Fruit fly (Drosophila melanogaster) whole organism, embryonic: ENCODE results near the gene Ada1-1.

Experiments used
- Asciz ChIP-seq: fragments of 200-800 bp; sonication (Bioruptor generic); optimal IDR thresholded peaks from 2 replicates; lab custom pipeline; 2017; ENCODE audit warnings: missing biosample characterization, mild to moderate bottlenecking, missing genetic modification characterization, missing genetic modification reagents
- CG10274 ChIP-seq: fragments of 200-800 bp; sonication (Bioruptor generic); optimal IDR thresholded peaks from 3 replicates; lab custom pipeline; 2017; ENCODE audit warnings: missing biosample characterization, mild to moderate bottlenecking, missing genetic modification characterization
- CG10366 ChIP-seq: fragments of 200-800 bp; sonication (Bioruptor generic); IDR thresholded peaks from 2 replicates; pipeline ENCODE4 v1.3.6; 2022; ENCODE audit warnings: missing biosample characterization, missing genetic modification characterization
- CG11398 ChIP-seq: fragments of 200-800 bp; sonication (Bioruptor generic); optimal IDR thresholded peaks from 2 replicates; lab custom pipeline; 2016; ENCODE audit warnings: missing biosample characterization, missing genetic modification characterization
- CG1233 ChIP-seq: fragments of 200-800 bp; sonication (Bioruptor generic); optimal IDR thresholded peaks from 4 replicates; lab custom pipeline; 2018; ENCODE audit warnings: missing biosample characterization, mild to moderate bottlenecking, missing genetic modification characterization
- CG12391 ChIP-seq: fragments of 200-800 bp; sonication (Bioruptor generic); optimal IDR thresholded peaks from 3 replicates; lab custom pipeline; 2018; ENCODE audit warnings: missing biosample characterization, mild to moderate bottlenecking, missing genetic modification characterization, moderate library complexity
- CG13894 ChIP-seq: fragments of 200-800 bp; sonication (Bioruptor generic); optimal IDR thresholded peaks from 3 replicates; lab custom pipeline; 2018; ENCODE audit warnings: missing biosample characterization, mild to moderate bottlenecking, missing genetic modification characterization, moderate library complexity
- CG14667 ChIP-seq: fragments of 200-800 bp; sonication (Bioruptor generic); IDR thresholded peaks from 2 replicates; pipeline ENCODE4 v1.3.6; 2022; ENCODE audit warnings: missing biosample characterization, missing genetic modification characterization
- CG14965 ChIP-seq: fragments of 200-800 bp; sonication (Bioruptor generic); optimal IDR thresholded peaks from 2 replicates; lab custom pipeline; 2016; ENCODE audit warnings: missing biosample characterization, missing genetic modification characterization, borderline replicate concordance
- CG16863 ChIP-seq: fragments of 200-800 bp; sonication (Bioruptor generic); optimal IDR thresholded peaks from 3 replicates; lab custom pipeline; 2016; ENCODE audit warnings: missing biosample characterization, missing genetic modification characterization
- CG17359 ChIP-seq: fragments of 200-800 bp; sonication (Bioruptor generic); optimal IDR thresholded peaks from 3 replicates; lab custom pipeline; 2018; ENCODE audit warnings: missing biosample characterization, mild to moderate bottlenecking, missing genetic modification characterization, moderate library complexity
- CG17361 ChIP-seq: fragments of 200-800 bp; sonication (Bioruptor generic); IDR thresholded peaks from 3 replicates; pipeline ENCODE4 v1.3.6; 2022; ENCODE audit warnings: missing biosample characterization, missing genetic modification characterization
- CG17568 ChIP-seq: fragments of 200-800 bp; sonication (Bioruptor generic); optimal IDR thresholded peaks from 2 replicates; lab custom pipeline; 2018; ENCODE audit warnings: missing biosample characterization, mild to moderate bottlenecking, missing genetic modification characterization, moderate library complexity
- CG18599 ChIP-seq: fragments of 200-800 bp; sonication (Bioruptor generic); optimal IDR thresholded peaks from 3 replicates; lab custom pipeline; 2017; ENCODE audit warnings: missing biosample characterization, missing genetic modification characterization, mild to moderate bottlenecking, moderate library complexity, missing genetic modification reagents
- CG18619 ChIP-seq: fragments of 200-800 bp; sonication (Bioruptor generic); optimal IDR thresholded peaks from 3 replicates; lab custom pipeline; 2017; ENCODE audit warnings: missing biosample characterization, mild to moderate bottlenecking, missing genetic modification characterization
- CG2129 ChIP-seq: fragments of 200-800 bp; sonication (Bioruptor generic); IDR thresholded peaks from 2 replicates; pipeline ENCODE4 v1.3.6; 2022; ENCODE audit warnings: missing biosample characterization, missing genetic modification characterization; ENCODE audit not compliant: partially characterized antibody
- CG30020 ChIP-seq: fragments of 200-800 bp; optimal IDR thresholded peaks from 2 replicates; lab custom pipeline; 2019; ENCODE audit warnings: missing biosample characterization, mild to moderate bottlenecking, missing genetic modification characterization, moderate library complexity
- CG32772 ChIP-seq: fragments of 200-800 bp; sonication (Bioruptor generic); IDR thresholded peaks from 2 replicates; pipeline ENCODE4 v1.3.6; 2022; ENCODE audit warnings: missing biosample characterization, missing genetic modification characterization
- CG34422 ChIP-seq: fragments of 200-800 bp; sonication (Bioruptor generic); IDR thresholded peaks from 3 replicates; pipeline ENCODE4 v1.3.6; 2022; ENCODE audit warnings: missing biosample characterization, missing genetic modification characterization
- CG3726 ChIP-seq: fragments of 200-800 bp; sonication (Bioruptor generic); IDR thresholded peaks from 3 replicates; pipeline ENCODE4, ENCODE4 v1.3.6; 2022; ENCODE audit warnings: missing biosample characterization, missing genetic modification characterization
- CG4360 ChIP-seq: fragments of 200-800 bp; sonication (Bioruptor generic); IDR thresholded peaks from 2 replicates; pipeline ENCODE4 v1.3.6; 2022; ENCODE audit warnings: missing biosample characterization, missing genetic modification characterization
- CG43689 ChIP-seq: fragments of 200-800 bp; sonication (Bioruptor generic); IDR thresholded peaks from 2 replicates; pipeline ENCODE4 v1.3.6; 2022; ENCODE audit warnings: missing biosample characterization, missing genetic modification characterization
- CG5180 ChIP-seq: fragments of 200-800 bp; sonication (Bioruptor generic); optimal IDR thresholded peaks from 3 replicates; lab custom pipeline; 2017; ENCODE audit warnings: missing biosample characterization, missing genetic modification characterization, mild to moderate bottlenecking, moderate library complexity, missing genetic modification reagents
- Eip74EF ChIP-seq, 2 experiments: fragments of 200-800 bp in 1 of 2; fragments of >200 bp in 1 of 2; sonication (Bioruptor generic) in 1 of 2; optimal IDR thresholded peaks; 2 replicates each; lab custom pipeline; 2017 to 2019; ENCODE audit warnings: missing biosample characterization in 2 of 2, missing genetic modification characterization in 2 of 2, mild to moderate bottlenecking in 1 of 2, moderate library complexity in 1 of 2
- HmgD ChIP-seq: fragments of 200-800 bp; sonication (Bioruptor generic); optimal IDR thresholded peaks from 3 replicates; lab custom pipeline; 2016; ENCODE audit warnings: missing biosample characterization, missing genetic modification characterization
- Hr3 ChIP-seq: fragments of 200-800 bp; sonication (Bioruptor generic); optimal IDR thresholded peaks from 3 replicates; lab custom pipeline; 2016; ENCODE audit warnings: missing biosample characterization, missing genetic modification characterization
- Hr78 ChIP-seq, 2 experiments: fragments of 200-800 bp in 1 of 2; fragments of >200 bp in 1 of 2; sonication (Bioruptor generic) in 1 of 2; optimal IDR thresholded peaks; 2 replicates each; lab custom pipeline; 2017 to 2019; ENCODE audit warnings: missing biosample characterization in 2 of 2, missing genetic modification characterization in 2 of 2, mild to moderate bottlenecking in 1 of 2, moderate library complexity in 1 of 2
- MTF-1 ChIP-seq: fragments of 200-800 bp; sonication (Bioruptor generic); optimal IDR thresholded peaks from 2 replicates; lab custom pipeline; 2018; ENCODE audit warnings: missing biosample characterization, mild to moderate bottlenecking, missing genetic modification characterization, borderline replicate concordance
- Nf-YA ChIP-seq: fragments of 200-800 bp; sonication (Bioruptor generic); IDR thresholded peaks from 2 replicates; pipeline ENCODE4 v1.3.6; 2022; ENCODE audit warnings: missing biosample characterization, missing genetic modification characterization
- Oli ChIP-seq: fragments of 200-800 bp; sonication (Bioruptor generic); optimal IDR thresholded peaks from 2 replicates; lab custom pipeline; 2018; ENCODE audit warnings: missing biosample characterization, mild to moderate bottlenecking, missing genetic modification characterization, moderate library complexity
- Pdp1 ChIP-seq, 2 experiments: fragments of 200-800 bp; sonication (Bioruptor generic); optimal IDR thresholded peaks; 3 replicates each; lab custom pipeline; 2016; ENCODE audit warnings: missing biosample characterization in 2 of 2, missing genetic modification characterization in 2 of 2, mild to moderate bottlenecking in 1 of 2, moderate library complexity in 1 of 2
- Sox100B ChIP-seq: fragments of 200-800 bp; sonication (Bioruptor generic); optimal IDR thresholded peaks from 3 replicates; lab custom pipeline; 2018; ENCODE audit warnings: missing biosample characterization, mild to moderate bottlenecking, missing genetic modification characterization
- Spps ChIP-seq: fragments of 200-800 bp; sonication (Bioruptor generic); optimal IDR thresholded peaks from 2 replicates; lab custom pipeline; 2018; ENCODE audit warnings: missing biosample characterization, mild to moderate bottlenecking, missing genetic modification characterization
- chif ChIP-seq, 2 experiments: fragments of 200-800 bp; sonication (Bioruptor generic); optimal IDR thresholded peaks; 3 replicates each; lab custom pipeline; 2016; ENCODE audit warnings: missing biosample characterization in 2 of 2, missing genetic modification characterization in 2 of 2
- crc ChIP-seq: fragments of 200-800 bp; sonication (Bioruptor generic); optimal IDR thresholded peaks from 2 replicates; lab custom pipeline; 2016; ENCODE audit warnings: missing biosample characterization, missing genetic modification characterization
- esg ChIP-seq: fragments of 200-800 bp; sonication (Bioruptor generic); conservative IDR thresholded peaks from 2 replicates; pipeline ENCODE4 v1.3.6; 2022; ENCODE audit warnings: missing biosample characterization, missing genetic modification characterization
- eve ChIP-seq, 2 experiments: fragments of >200 bp; optimal IDR thresholded peaks; 2 replicates each; lab custom pipeline; 2017; ENCODE audit warnings: missing biosample characterization in 2 of 2, missing genetic modification characterization in 2 of 2
- gcm ChIP-seq: fragments of 200-800 bp; sonication (Bioruptor generic); optimal IDR thresholded peaks from 2 replicates; lab custom pipeline; 2019; ENCODE audit warnings: missing biosample characterization, mild to moderate bottlenecking, missing genetic modification characterization, moderate library complexity
- gfzf ChIP-seq: fragments of 200-800 bp; sonication (Bioruptor generic); optimal IDR thresholded peaks from 2 replicates; lab custom pipeline; 2016; ENCODE audit warnings: missing biosample characterization, mild to moderate bottlenecking, missing genetic modification characterization, moderate library complexity
- hth ChIP-seq: fragments of >200 bp; optimal IDR thresholded peaks from 2 replicates; lab custom pipeline; 2017; ENCODE audit warnings: inconsistent platforms
- insv ChIP-seq, 2 experiments: fragments of 200-800 bp; sonication (Bioruptor generic); optimal IDR thresholded peaks; 3 replicates each; lab custom pipeline; 2016 to 2018; ENCODE audit warnings: missing biosample characterization in 2 of 2, missing genetic modification characterization in 2 of 2
- pzg ChIP-seq: fragments of 200-800 bp; sonication (Bioruptor generic); optimal IDR thresholded peaks from 3 replicates; lab custom pipeline; 2018; ENCODE audit warnings: missing biosample characterization, mild to moderate bottlenecking, missing genetic modification characterization, moderate library complexity
- sens-2 ChIP-seq: fragments of 200-800 bp; sonication (Bioruptor generic); IDR thresholded peaks from 2 replicates; pipeline ENCODE4 v1.3.6; 2022; ENCODE audit warnings: missing biosample characterization, missing genetic modification characterization
- trem ChIP-seq: fragments of 200-800 bp; optimal IDR thresholded peaks from 3 replicates; lab custom pipeline; 2019; ENCODE audit warnings: missing biosample characterization, mild to moderate bottlenecking, missing genetic modification characterization, moderate library complexity
- twi ChIP-seq: fragments of 200-800 bp; optimal IDR thresholded peaks from 2 replicates; lab custom pipeline; 2019; ENCODE audit warnings: missing biosample characterization, mild to moderate bottlenecking, missing genetic modification characterization, moderate library complexity
- vfl ChIP-seq: fragments of 200-800 bp; sonication (Bioruptor generic); optimal IDR thresholded peaks from 2 replicates; lab custom pipeline; 2016; ENCODE audit warnings: missing biosample characterization, missing genetic modification characterization
- wdn ChIP-seq: fragments of 200-800 bp; sonication (Bioruptor generic); IDR thresholded peaks from 2 replicates; pipeline ENCODE4 v1.3.6; 2022; ENCODE audit warnings: missing biosample characterization, missing genetic modification characterization
- yki ChIP-seq: fragments of >200 bp; optimal IDR thresholded peaks from 3 replicates; lab custom pipeline; 2018
- z ChIP-seq: fragments of 200-800 bp; sonication (Bioruptor generic); IDR thresholded peaks from 3 replicates; pipeline ENCODE4 v1.3.6; 2022; ENCODE audit warnings: missing biosample characterization, missing genetic modification characterization

Ada1-1 gene

DNA sequence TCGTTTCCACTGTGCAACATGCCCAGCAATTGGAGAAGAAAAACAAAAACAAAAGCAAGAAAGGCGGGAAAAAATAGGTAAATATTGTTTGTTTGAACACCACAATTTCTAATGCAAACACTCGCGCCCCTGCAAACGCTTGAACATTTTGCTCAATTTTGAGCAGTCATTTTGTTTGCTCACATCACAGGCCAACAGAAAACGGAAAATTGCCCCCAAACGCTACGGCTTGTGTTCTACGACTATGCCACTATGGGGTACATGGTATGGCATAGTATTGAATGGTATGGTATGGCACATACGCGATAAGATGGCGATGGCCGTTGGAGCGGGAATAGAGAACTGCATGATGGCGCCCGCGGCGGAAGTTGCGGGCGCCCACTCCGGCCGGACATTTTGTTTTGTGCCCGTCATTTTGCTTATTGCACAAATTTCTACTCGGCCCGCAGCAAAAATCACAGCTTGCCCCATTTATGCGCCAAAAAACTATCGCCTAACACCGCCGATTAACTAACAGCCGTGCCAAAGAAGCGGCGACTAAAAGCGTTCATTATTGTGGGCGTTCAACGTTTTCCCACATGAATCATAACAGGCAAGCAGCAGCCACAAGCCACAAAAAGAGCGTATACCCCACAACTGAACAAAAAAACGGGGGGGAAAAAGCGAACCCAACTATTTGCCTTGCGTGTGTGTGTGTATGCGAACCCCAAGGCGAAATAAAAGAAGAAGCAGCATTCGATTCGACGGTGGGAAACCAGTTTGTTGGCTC, 7.8 kb downstream of the Ada1-1 start (continued):
- TF ChIP-seq CG11398 (GFP tag; lab: Kevin White, UChicago) (peak; percentile 86), HmgD (no peak), CG4360 (no peak), insv (GFP tag; optimal IDR thresholded peaks at IDR 0.05; lab: Kevin White, UChicago) (no peak), CG14965 (GFP tag; lab: Kevin White, UChicago) (peak; percentile 9), Eip74EF (GFP tag; optimal IDR thresholded peaks at IDR 0.05; lab: Kevin White, UChicago) (peak in 1 of 2 experiments; percentile 38), CG17568 (GFP tag; lab: Kevin White, UChicago) (peak; percentile 94), CG16863 (GFP tag; lab: Kevin White, UChicago) (peak; percentile 63), CG18619 (GFP tag; lab: Kevin White, UChicago) (peak; percentile 79), CG17361 (no peak), crc (GFP tag; lab: Kevin White, UChicago) (no peak), vfl (GFP tag; lab: Kevin White, UChicago) (no peak), chif (GFP tag; optimal IDR thresholded peaks at IDR 0.05; lab: Kevin White, UChicago) (peak; percentile 27 to 42), hth (no peak), Hr78 (GFP tag; optimal IDR thresholded peaks at IDR 0.05; lab: Kevin White, UChicago) (no peak), CG12391 (peak; percentile 65), CG32772 (GFP tag; lab: Robert Waterston, UW) (no peak), sens-2 (GFP tag; lab: Robert Waterston, UW) (no peak), Spps (tag; lab: Kevin White, UChicago) (peak; percentile 7), CG10274 (GFP tag; lab: Kevin White, UChicago) (peak; percentile 52), MTF-1 (GFP tag; lab: Kevin White, UChicago) (peak; percentile 75), esg (GFP tag; lab: Robert Waterston, UW) (no peak), Nf-YA (GFP tag; lab: Robert Waterston, UW) (no peak), CG18599 (GFP tag; lab: Kevin White, UChicago) (peak; percentile 82), eve (GFP tag; optimal IDR thresholded peaks at IDR 0.05; lab: Kevin White, UChicago) (no peak), CG10366 (GFP tag; lab: Robert Waterston, UW) (no peak), CG34422 (GFP tag; lab: Robert Waterston, UW) (no peak), CG5180 (GFP tag; lab: Kevin White, UChicago) (peak; percentile 69), pzg (GFP tag; lab: Kevin White, UChicago) (no peak), CG30020 (tag; lab: Kevin White, UChicago) (no peak), twi (tag; lab: Kevin White, UChicago) (peak; percentile 26), CG1233 (GFP tag; lab: Kevin White, UChicago) (peak; percentile 75), gfzf (GFP tag; lab: Kevin White, UChicago) (no peak), CG13894 (tag; lab: Kevin White, UChicago) (peak; percentile 87), trem (tag; lab: Kevin White, UChicago) (peak; percentile 20), CG2129 (GFP tag; lab: Robert Waterston, UW) (no peak), gcm (peak; percentile 68), Asciz (peak; percentile 85), Oli (no peak), CG3726 (GFP tag; lab: Robert Waterston, UW) (no peak), yki (no peak), Sox100B (GFP tag; lab: Kevin White, UChicago) (peak; percentile 72), Hr3 (no peak), wdn (GFP tag; lab: Robert Waterston, UW) (no peak), CG43689 (no peak), z (no peak), CG14667 (no peak), CG17359 (tag; lab: Kevin White, UChicago) (peak; percentile 74), Pdp1 (GFP tag; optimal IDR thresholded peaks at IDR 0.05; lab: Kevin White, UChicago) (peak; percentile 46 to 55)
